Worm (Caenorhabditis elegans) whole organism, L3 larva: ENCODE data around the gene trk-1.

Experiments
- fos-1 ChIP-seq: fragments of 150-350 bp; optimal IDR thresholded peaks from 2 replicates; lab custom pipeline; 2014; ENCODE audit warnings: missing biosample characterization, missing genetic modification characterization
- nhr-25 ChIP-seq: sonication (generic microtip); optimal IDR thresholded peaks from 2 replicates; lab custom pipeline; 2017; ENCODE audit warnings: missing biosample characterization, missing genetic modification characterization
- nhr-67 ChIP-seq: fragments of 150-350 bp; optimal IDR thresholded peaks from 2 replicates; lab custom pipeline; 2014; ENCODE audit warnings: missing biosample characterization, missing genetic modification characterization
- pqm-1 ChIP-seq: fragments of 150-350 bp; optimal IDR thresholded peaks from 2 replicates; lab custom pipeline; 2017; ENCODE audit warnings: missing biosample characterization, missing genetic modification characterization, inconsistent platforms
- skn-1 ChIP-seq: fragments of 150-350 bp; optimal IDR thresholded peaks from 2 replicates; lab custom pipeline; 2014; ENCODE audit warnings: missing biosample characterization, missing genetic modification characterization
- unc-62 ChIP-seq: fragments of 150-350 bp; sonication (generic microtip); optimal IDR thresholded peaks from 4 replicates; lab custom pipeline; 2014; ENCODE audit warnings: missing biosample characterization, missing genetic modification reagents, missing genetic modification characterization

ce11 chrX:8905089-8905488, 45.7 kb downstream of the trk-1 start, which contains the start of gene ensh-1:
- no peak for TF ChIP-seq nhr-25
- TF ChIP-seq fos-1 = no peak
- no peak for TF ChIP-seq unc-62 (GFP tag; lab: Kevin White, UChicago)
- no peak for TF ChIP-seq pqm-1
- no peak for TF ChIP-seq skn-1 (tag; lab: Kevin White, UChicago)
- TF ChIP-seq nhr-67 (tag; lab: Kevin White, UChicago) = no peak
